Worm (Caenorhabditis elegans): ENCODE results near the gene F17A9.5.

DNA sequence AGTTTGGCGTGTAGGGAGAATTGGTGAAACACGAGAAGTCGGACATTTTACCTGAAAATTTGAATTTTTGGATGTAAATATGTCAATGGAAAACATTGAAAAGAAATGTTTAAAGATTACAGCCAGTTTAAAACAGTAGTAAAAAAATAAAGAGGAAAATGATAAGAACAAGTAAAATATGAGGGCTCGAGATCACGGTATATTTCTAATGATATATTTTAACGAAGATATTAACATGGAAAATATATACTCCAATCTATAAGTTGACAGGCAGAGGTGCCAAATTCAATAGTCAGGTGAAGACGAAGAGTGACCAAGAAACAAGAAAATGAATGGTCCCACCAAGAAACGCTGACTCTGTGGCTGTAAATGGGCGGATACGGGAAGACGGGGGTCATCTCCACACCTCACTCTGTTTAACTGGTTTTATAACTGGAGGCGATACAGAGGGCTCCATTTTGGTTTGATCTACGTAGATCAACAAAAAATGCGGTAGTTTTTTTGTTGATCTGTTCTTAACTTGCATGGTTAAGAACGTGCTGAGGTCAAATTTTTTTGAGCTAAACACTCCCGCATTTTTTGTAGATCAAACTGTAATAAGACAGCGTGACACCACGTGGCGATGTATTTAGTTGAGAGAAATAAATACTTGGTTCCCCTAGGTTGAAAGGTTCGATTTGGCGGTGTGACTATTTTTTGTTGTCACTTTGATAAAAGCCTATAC is 7.5 kb upstream of the F17A9.5 start, which contains the start of gene ceh-49:
- TF ChIP-seq dao-5 (tag; optimal IDR thresholded peaks at IDR 0.05): no peak
- TF ChIP-seq him-1 (tag; optimal IDR thresholded peaks at IDR 0.05): no peak
- no peak for TF ChIP-seq W03F9.2 (tag; optimal IDR thresholded peaks at IDR 0.05)
